Fruit fly (Drosophila melanogaster): ENCODE results near the gene RpS19a.
A peak's percentile ranks its signal among the peaks of the same experiment; 100 is the strongest.

The RpS19a gene

DNA sequence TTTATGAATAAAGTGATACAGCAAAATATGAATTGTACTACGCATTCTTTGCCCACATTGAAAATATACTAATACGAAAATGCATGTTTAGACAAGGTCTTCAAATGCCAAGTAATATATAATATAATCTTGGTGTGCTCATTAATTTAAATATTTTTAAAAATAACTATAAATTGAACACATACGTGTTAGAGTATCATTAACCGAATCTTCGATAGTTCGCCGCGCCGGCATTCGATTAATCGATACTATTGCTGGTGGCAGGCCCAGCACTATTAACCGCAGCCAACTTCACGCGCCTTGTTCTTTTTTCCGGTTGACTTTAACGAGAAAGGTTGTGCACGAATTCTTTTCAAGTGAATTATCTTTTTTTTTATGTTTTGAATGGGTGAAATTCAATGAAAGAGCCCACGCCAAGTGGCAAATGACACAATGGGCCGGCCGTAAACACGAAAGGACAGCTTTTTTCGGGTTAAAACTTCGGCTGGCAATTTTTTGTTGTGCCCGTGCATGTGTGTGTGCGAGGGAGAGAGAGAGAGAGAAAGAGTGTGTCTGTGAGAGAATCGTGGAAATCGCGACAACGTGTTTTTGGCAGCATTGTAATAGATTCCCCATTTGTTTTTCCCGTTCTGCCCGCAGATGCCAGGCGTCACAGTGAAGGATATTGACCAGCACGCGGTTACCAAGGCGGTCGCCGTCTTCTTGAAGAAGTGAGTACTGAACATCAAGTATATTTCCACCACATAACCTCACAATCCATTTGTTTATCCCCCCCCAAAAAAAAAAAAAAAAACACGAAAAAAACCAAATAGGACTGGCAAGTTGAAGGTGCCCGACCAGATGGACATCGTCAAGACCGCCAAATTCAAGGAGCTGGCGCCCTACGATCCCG lies at the start of gene RpS19a (continued):
- TF ChIP-seq gt (GFP tag; IDR thresholded peaks at IDR 0.05) (0 out of 2 replicates have a peak, but pooled peaks have one; percentile 18), fru (optimal IDR thresholded peaks at IDR 0.05) (no peak), Lim3 (GFP tag; IDR thresholded peaks at IDR 0.05) (no peak), CG17359 (tag; optimal IDR thresholded peaks at IDR 0.05) (peak; percentile 62), CG2889 (GFP tag; IDR thresholded peaks at IDR 0.05) (0 out of 3 replicates have a peak, but pooled peaks have one; percentile 43), hb (GFP tag; IDR thresholded peaks at IDR 0.05; ENCODE audit: partially characterized antibody) (no peak), al (GFP tag; IDR thresholded peaks at IDR 0.05) (no peak), lov (optimal IDR thresholded peaks at IDR 0.05) (no peak), lov (GFP tag; IDR thresholded peaks at IDR 0.05) (peak; percentile 94), phol (tag; optimal IDR thresholded peaks at IDR 0.05) (peak; percentile 66), MTF-1 (GFP tag; optimal IDR thresholded peaks at IDR 0.05; ENCODE audit: borderline replicate concordance) (peak; percentile 95), CG9437 (GFP tag; optimal IDR thresholded peaks at IDR 0.05) (peak; percentile 74), CG6854 (GFP tag; optimal IDR thresholded peaks at IDR 0.05) (peak; percentile 80), CG12744 (GFP tag; optimal IDR thresholded peaks at IDR 0.05) (no peak), CG7963 (GFP tag; IDR thresholded peaks at IDR 0.05; ENCODE audit: partially characterized antibody) (peak; percentile 29; the same call in 1 of the 3 replicates), CG1233 (GFP tag; optimal IDR thresholded peaks at IDR 0.05) (peak; percentile 93), Antp (GFP tag; optimal IDR thresholded peaks at IDR 0.05) (no peak), Ets65A (GFP tag) (peak; percentile 53), CG43689 (GFP tag; IDR thresholded peaks at IDR 0.05) (peak; percentile 68; the same call in 1 of the 2 replicates), ham (GFP tag; IDR thresholded peaks at IDR 0.05) (peak; percentile 57; the same call in 1 of the 2 replicates), hkb (optimal IDR thresholded peaks at IDR 0.05) (no peak), hkb (GFP tag; IDR thresholded peaks at IDR 0.05) (peak; percentile 70), pfk (GFP tag; optimal IDR thresholded peaks at IDR 0.05) (peak; percentile 80), CG15269 (tag; optimal IDR thresholded peaks at IDR 0.05) (peak; percentile 74), CG10267 (tag; optimal IDR thresholded peaks at IDR 0.05) (peak; percentile 61), gcm2 (GFP tag; optimal IDR thresholded peaks at IDR 0.05) (peak; percentile 36), CG4707 (GFP tag; optimal IDR thresholded peaks at IDR 0.05) (peak; percentile 88), CkIIα-i1 (GFP tag; IDR thresholded peaks at IDR 0.05) (0 out of 2 replicates have a peak, but pooled peaks have one; percentile 37), CG10431 (GFP tag; optimal IDR thresholded peaks at IDR 0.05) (peak; percentile 80), CG10959 (GFP tag; IDR thresholded peaks at IDR 0.05) (peak; percentile 66), so (GFP tag; IDR thresholded peaks at IDR 0.05) (peak; percentile 75), CG15479 (GFP tag; optimal IDR thresholded peaks at IDR 0.05) (peak; percentile 15), gce (GFP tag; IDR thresholded peaks at IDR 0.05) (peak; percentile 84), GATAe (GFP tag; conservative IDR thresholded peaks at IDR 0.05) (no peak; the same call in 1 of the 2 replicates), sd (tag; optimal IDR thresholded peaks at IDR 0.05) (no peak), sqz (GFP tag; optimal IDR thresholded peaks at IDR 0.05) (peak; percentile 87), Rx (GFP tag; IDR thresholded peaks at IDR 0.05) (peak; percentile 82), Adf1 (GFP tag; IDR thresholded peaks at IDR 0.05) (no peak), zen (tag; optimal IDR thresholded peaks at IDR 0.05) (peak; percentile 40), CG2120 (GFP tag; optimal IDR thresholded peaks at IDR 0.05) (no peak), Mad (GFP tag; optimal IDR thresholded peaks at IDR 0.05) (peak; percentile 57), mirr (GFP tag; optimal IDR thresholded peaks at IDR 0.05) (peak; percentile 91), CG11085 (GFP tag; IDR thresholded peaks at IDR 0.05) (peak; percentile 76), HLH4C (GFP tag; IDR thresholded peaks at IDR 0.05; ENCODE audit: partially characterized antibody) (0 out of 3 replicates have a peak, but pooled peaks have one; percentile 58), knrl (GFP tag; IDR thresholded peaks at IDR 0.05; ENCODE audit: partially characterized antibody) (peak; percentile 43; the same call in 2 of the 3 replicates), CG4854 (GFP tag; optimal IDR thresholded peaks at IDR 0.05) (peak; percentile 65), dati (GFP tag; IDR thresholded peaks at IDR 0.05) (0 out of 2 replicates have a peak, but pooled peaks have one; percentile 46), CG8924 (tag; optimal IDR thresholded peaks at IDR 0.05) (peak; percentile 51), CG30020 (tag; optimal IDR thresholded peaks at IDR 0.05) (peak; percentile 44)
